Worm (Caenorhabditis elegans) whole organism, young adult: ENCODE data around the gene mboa-7.

ENCODE experiments used
- B0019.2 ChIP-seq: fragments of 200-800 bp; sonication (Bioruptor generic); conservative IDR thresholded peaks from 2 replicates; pipeline ENCODE4 v1.3.6; 2022; ENCODE audit warnings: missing genetic modification reagents, missing genetic modification characterization, missing compliant biosample characterization
- D2030.7 ChIP-seq: fragments of 200-800 bp; sonication (Bioruptor generic); IDR thresholded peaks from 2 replicates; pipeline ENCODE4 v1.3.6; 2022; ENCODE audit warnings: missing genetic modification reagents, missing genetic modification characterization, missing compliant biosample characterization
- F22D6.2 ChIP-seq: sonication (generic microtip); optimal IDR thresholded peaks from 2 replicates; lab custom pipeline; 2016; ENCODE audit warnings: mild to moderate bottlenecking, missing genetic modification characterization, missing compliant biosample characterization
- F39B2.1 ChIP-seq: fragments of 200-800 bp; sonication (Bioruptor generic); IDR thresholded peaks from 2 replicates; pipeline ENCODE4 v1.3.6; 2022; ENCODE audit warnings: missing genetic modification reagents, missing genetic modification characterization, missing compliant biosample characterization
- F55B11.4 ChIP-seq: sonication (generic microtip); optimal IDR thresholded peaks from 2 replicates; lab custom pipeline; 2016; ENCODE audit warnings: missing compliant biosample characterization, missing genetic modification characterization, borderline replicate concordance; ENCODE audit not compliant: insufficient read depth
- K12H6.12 ChIP-seq: fragments of 200-800 bp; sonication (Bioruptor generic); optimal IDR thresholded peaks from 2 replicates; lab custom pipeline; 2018; ENCODE audit warnings: mild to moderate bottlenecking, missing genetic modification characterization, missing compliant biosample characterization
- T26A5.8 ChIP-seq: sonication (generic microtip); optimal IDR thresholded peaks from 2 replicates; lab custom pipeline; 2016; ENCODE audit warnings: missing genetic modification characterization, missing compliant biosample characterization
- Y53G8AR.9 ChIP-seq: fragments of 200-800 bp; sonication (Bioruptor generic); conservative IDR thresholded peaks from 2 replicates; pipeline ENCODE4 v1.3.6; 2022; ENCODE audit warnings: missing genetic modification reagents, missing genetic modification characterization, missing compliant biosample characterization
- Y79H2A.3 ChIP-seq: fragments of 200-800 bp; sonication (Bioruptor generic); conservative IDR thresholded peaks from 2 replicates; pipeline ENCODE4 v1.3.6; 2022; ENCODE audit warnings: missing genetic modification reagents, missing genetic modification characterization, missing compliant biosample characterization
- ZK185.1 ChIP-seq: sonication (generic microtip); optimal IDR thresholded peaks from 2 replicates; lab custom pipeline; 2016; ENCODE audit warnings: mild to moderate bottlenecking, missing genetic modification characterization, missing compliant biosample characterization; ENCODE audit not compliant: poor library complexity, severe bottlenecking
- attf-5 ChIP-seq: fragments of 200-800 bp; sonication (Bioruptor generic); optimal IDR thresholded peaks from 2 replicates; lab custom pipeline; 2018; ENCODE audit warnings: mild to moderate bottlenecking, missing genetic modification characterization, missing compliant biosample characterization
- bed-1 ChIP-seq: fragments of 200-800 bp; sonication (Bioruptor generic); IDR thresholded peaks from 2 replicates; pipeline ENCODE4 v1.3.6; 2022; ENCODE audit warnings: missing genetic modification reagents, missing genetic modification characterization, missing compliant biosample characterization
- ceh-40 ChIP-seq: fragments of 200-800 bp; sonication (Bioruptor generic); IDR thresholded peaks from 2 replicates; pipeline ENCODE4 v1.3.6; 2022; ENCODE audit warnings: missing genetic modification characterization, missing compliant biosample characterization
- ceh-91 ChIP-seq: fragments of 200-800 bp; sonication (Bioruptor generic); IDR thresholded peaks from 2 replicates; pipeline ENCODE4 v1.3.6; 2022; ENCODE audit warnings: missing genetic modification reagents, missing genetic modification characterization, missing compliant biosample characterization
- dpff-1 ChIP-seq: sonication (generic microtip); optimal IDR thresholded peaks from 2 replicates; lab custom pipeline; 2017; ENCODE audit warnings: mild to moderate bottlenecking, missing genetic modification characterization, missing compliant biosample characterization
- dpl-1 ChIP-seq: fragments of 150-350 bp; optimal IDR thresholded peaks from 2 replicates; lab custom pipeline; 2014; ENCODE audit warnings: missing biosample characterization, missing genetic modification reagents, missing genetic modification characterization
- ekl-4 ChIP-seq: fragments of 200-800 bp; sonication (Bioruptor generic); IDR thresholded peaks from 2 replicates; pipeline ENCODE4 v1.3.6; 2022; ENCODE audit warnings: missing genetic modification reagents, missing genetic modification characterization, missing compliant biosample characterization
- ets-4 ChIP-seq: fragments of 200-800 bp; sonication (Bioruptor generic); optimal IDR thresholded peaks from 2 replicates; lab custom pipeline; 2018; ENCODE audit warnings: mild to moderate bottlenecking, missing genetic modification characterization, missing compliant biosample characterization
- fkh-3 ChIP-seq: sonication (generic microtip); optimal IDR thresholded peaks from 2 replicates; lab custom pipeline; 2016; ENCODE audit warnings: mild to moderate bottlenecking, missing genetic modification characterization, missing compliant biosample characterization
- hlh-12 ChIP-seq: sonication (generic microtip); optimal IDR thresholded peaks from 2 replicates; lab custom pipeline; 2016; ENCODE audit warnings: missing genetic modification characterization, missing compliant biosample characterization
- hmg-20 ChIP-seq: fragments of 200-800 bp; sonication (Bioruptor generic); IDR thresholded peaks from 2 replicates; pipeline ENCODE4 v1.3.6; 2022; ENCODE audit warnings: missing genetic modification reagents, missing genetic modification characterization, missing compliant biosample characterization
- lin-40 ChIP-seq: sonication (generic microtip); optimal IDR thresholded peaks from 2 replicates; lab custom pipeline; 2016; ENCODE audit warnings: missing genetic modification characterization, mild to moderate bottlenecking, missing compliant biosample characterization, missing genotype, missing genetic modification reagents
- madf-10 ChIP-seq: sonication (generic microtip); optimal IDR thresholded peaks from 2 replicates; lab custom pipeline; 2016; ENCODE audit warnings: mild to moderate bottlenecking, missing genetic modification characterization, missing compliant biosample characterization
- madf-3 ChIP-seq: fragments of 200-800 bp; sonication (Bioruptor generic); IDR thresholded peaks from 2 replicates; pipeline ENCODE4 v1.3.6; 2022; ENCODE audit warnings: missing genetic modification reagents, missing genetic modification characterization, missing compliant biosample characterization
- madf-8 ChIP-seq: fragments of 200-800 bp; sonication (Bioruptor generic); conservative IDR thresholded peaks from 2 replicates; pipeline ENCODE4 v1.3.6; 2022; ENCODE audit warnings: missing genetic modification reagents, missing genetic modification characterization, missing compliant biosample characterization
- nhr-120 ChIP-seq: fragments of 200-800 bp; sonication (Bioruptor generic); IDR thresholded peaks from 2 replicates; pipeline ENCODE4 v1.3.6; 2022; ENCODE audit warnings: missing genetic modification characterization, missing compliant biosample characterization
- nhr-179 ChIP-seq: sonication (generic microtip); optimal IDR thresholded peaks from 2 replicates; lab custom pipeline; 2016; ENCODE audit warnings: mild to moderate bottlenecking, missing genetic modification characterization, missing compliant biosample characterization
- nhr-80 ChIP-seq: sonication (generic microtip); optimal IDR thresholded peaks from 2 replicates; lab custom pipeline; 2016; ENCODE audit warnings: missing genetic modification characterization, missing compliant biosample characterization
- pha-4 ChIP-seq: fragments of 150-350 bp; sonication (generic microtip); optimal IDR thresholded peaks from 2 replicates; lab custom pipeline; 2014; ENCODE audit warnings: missing biosample characterization, missing genetic modification reagents, missing genetic modification characterization
- rcor-1 ChIP-seq: fragments of 200-800 bp; sonication (Bioruptor generic); IDR thresholded peaks from 2 replicates; pipeline ENCODE4 v1.3.6; 2022; ENCODE audit warnings: missing genetic modification reagents, missing genetic modification characterization, missing compliant biosample characterization
- rec-8 ChIP-seq, 2 experiments: sonication (generic microtip); optimal IDR thresholded peaks; 2 replicates each; lab custom pipeline; 2016; ENCODE audit warnings: mild to moderate bottlenecking in 2 of 2, missing genetic modification characterization in 2 of 2, missing genetic modification reagents in 2 of 2, missing genotype in 2 of 2, missing biosample characterization in 1 of 2, missing compliant biosample characterization in 1 of 2, moderate library complexity in 1 of 2
- rpc-1 ChIP-seq, 2 experiments: fragments of 150-350 bp in 1 of 2; sonication (generic microtip) in 1 of 2; optimal IDR thresholded peaks; 2 replicates each; lab custom pipeline; 2014 to 2018; ENCODE audit warnings: missing biosample characterization in 1 of 2, missing genetic modification characterization in 1 of 2, missing genetic modification reagents in 1 of 2, missing genotype in 1 of 2
- sea-2 ChIP-seq: fragments of 200-800 bp; sonication (Bioruptor generic); IDR thresholded peaks from 2 replicates; pipeline ENCODE4 v1.3.6; 2022; ENCODE audit warnings: missing genetic modification characterization, missing compliant biosample characterization
- snpc-4 ChIP-seq, 5 experiments: fragments of 150-350 bp in 1 of 5; sonication (generic microtip) in 4 of 5; optimal IDR thresholded peaks; 2 replicates each; lab custom pipeline; 2014 to 2018; ENCODE audit warnings: missing genetic modification characterization in 5 of 5, missing biosample characterization in 3 of 5, antibody characterized with exemption in 2 of 5, mild to moderate bottlenecking in 2 of 5, missing compliant biosample characterization in 2 of 5, missing genotype in 2 of 5, moderate library complexity in 2 of 5, missing genetic modification reagents in 1 of 5
- somi-1 ChIP-seq: fragments of 200-800 bp; sonication (Bioruptor generic); optimal IDR thresholded peaks from 2 replicates; lab custom pipeline; 2018; ENCODE audit warnings: mild to moderate bottlenecking, missing genetic modification characterization, missing compliant biosample characterization
- tbp1 ChIP-seq: fragments of 200-800 bp; sonication (Bioruptor generic); optimal IDR thresholded peaks from 2 replicates; lab custom pipeline; 2018; ENCODE audit warnings: mild to moderate bottlenecking, missing genetic modification characterization, missing compliant biosample characterization
- unc-62 ChIP-seq: fragments of 150-350 bp; optimal IDR thresholded peaks from 2 replicates; lab custom pipeline; 2014; ENCODE audit warnings: missing biosample characterization, missing genetic modification reagents, missing genetic modification characterization

The mboa-7 gene

ce11 chrX:10514834-10515233, 9.5 kb downstream of the mboa-7 start:
- TF ChIP-seq ets-4 (GFP tag; lab: Kevin White, UChicago) (no peak), sea-2 (GFP tag; lab: Robert Waterston, UW) (no peak), T26A5.8 (tag; lab: Kevin White, UChicago) (no peak), nhr-179 (no peak), K12H6.12 (no peak), dpff-1 (no peak), dpl-1 (GFP tag; lab: Kevin White, UChicago) (no peak), F39B2.1 (no peak), F55B11.4 (tag; lab: Kevin White, UChicago) (no peak)

ce11 chrX:10514056-10514455, 10.3 kb downstream of the mboa-7 start:
- TF ChIP-seq sea-2 (GFP tag; lab: Robert Waterston, UW) = no peak
- TF ChIP-seq snpc-4 (GFP tag; optimal IDR thresholded peaks at IDR 0.05; lab: Kevin White, UChicago) = no peak
- TF ChIP-seq snpc-4 (tag; optimal IDR thresholded peaks at IDR 0.05; lab: Kevin White, UChicago) = no peak
- no peak for TF ChIP-seq tbp1 (GFP tag; lab: Kevin White, UChicago)
- no peak for TF ChIP-seq nhr-120 (GFP tag; lab: Robert Waterston, UW)
- no peak for TF ChIP-seq ceh-91
- TF ChIP-seq D2030.7 (GFP tag; lab: Robert Waterston, UW) = no peak

- TF ChIP-seq madf-3 (no peak), madf-10 (tag; lab: Kevin White, UChicago) (no peak), bed-1 (GFP tag; lab: Robert Waterston, UW) (no peak), madf-8 (no peak), lin-40 (tag; lab: Kevin White, UChicago) (no peak), B0019.2 (GFP tag; lab: Robert Waterston, UW) (no peak), ceh-40 (no peak), nhr-80 (tag; lab: Kevin White, UChicago) (no peak), F22D6.2 (tag; lab: Kevin White, UChicago) (no peak), ZK185.1 (tag; lab: Kevin White, UChicago) (no peak), unc-62 (GFP tag; lab: Kevin White, UChicago) (no peak)
Observed at ce11 chrX:10507971-10508370, 16.4 kb downstream of the mboa-7 start.

ce11 chrX:10505193-10505592, 19.2 kb downstream of the mboa-7 start:
- TF ChIP-seq rpc-1 (optimal IDR thresholded peaks at IDR 0.05; lab: Kevin White, UChicago) = no peak
- TF ChIP-seq rpc-1 (tag; optimal IDR thresholded peaks at IDR 0.05; lab: Kevin White, UChicago) = no peak
- no peak for TF ChIP-seq ets-4 (GFP tag; lab: Kevin White, UChicago)
- no peak for TF ChIP-seq dpl-1 (GFP tag; lab: Kevin White, UChicago)

ce11 chrX:10503393-10503792, 21.0 kb downstream of the mboa-7 start:
- no peak for TF ChIP-seq attf-5 (GFP tag; lab: Kevin White, UChicago)
- TF ChIP-seq F55B11.4 (tag; lab: Kevin White, UChicago) = no peak
- TF ChIP-seq pha-4 (tag; lab: Kevin White, UChicago) = no peak
- no peak for TF ChIP-seq Y53G8AR.9 (GFP tag; lab: Robert Waterston, UW)
- TF ChIP-seq rcor-1 (GFP tag; lab: Robert Waterston, UW) = no peak
- TF ChIP-seq hlh-12 (tag; lab: Kevin White, UChicago) = no peak
- no peak for TF ChIP-seq ceh-91
- no peak for TF ChIP-seq rec-8 (tag; optimal IDR thresholded peaks at IDR 0.05; lab: Kevin White, UChicago)
- no peak for TF ChIP-seq hmg-20 (GFP tag; lab: Robert Waterston, UW)
- no peak for TF ChIP-seq somi-1 (GFP tag; lab: Kevin White, UChicago)
- no peak for TF ChIP-seq lin-40 (tag; lab: Kevin White, UChicago)
- no peak for TF ChIP-seq ekl-4 (GFP tag; lab: Robert Waterston, UW)
- no peak for TF ChIP-seq madf-8
- TF ChIP-seq Y79H2A.3 (GFP tag; lab: Robert Waterston, UW) = no peak
- TF ChIP-seq fkh-3 = no peak
- TF ChIP-seq sea-2 (GFP tag; lab: Robert Waterston, UW) = no peak
